Worm (Caenorhabditis elegans) whole organism, L1 larva: Measurements from ENCODE around the gene ssp-33.

Experiments
- C16A3.4 ChIP-seq: fragments of 150-350 bp; optimal IDR thresholded peaks from 2 replicates; lab custom pipeline; 2014; ENCODE audit warnings: missing biosample characterization, missing genetic modification characterization
- aly-2 ChIP-seq: fragments of 150-350 bp; optimal IDR thresholded peaks from 2 replicates; lab custom pipeline; 2014; ENCODE audit warnings: missing biosample characterization, missing genetic modification characterization
- ceh-82 ChIP-seq, 3 experiments: fragments of 150-350 bp in 1 of 3; sonication (generic microtip) in 2 of 3; optimal IDR thresholded peaks; 2 replicates each; lab custom pipeline; 2014 to 2017; ENCODE audit warnings: missing biosample characterization in 3 of 3, missing genetic modification characterization in 3 of 3
- ces-1 ChIP-seq: fragments of 150-350 bp; optimal IDR thresholded peaks from 2 replicates; lab custom pipeline; 2014; ENCODE audit warnings: missing biosample characterization, missing genetic modification reagents, missing genetic modification characterization
- jun-1 ChIP-seq: fragments of 150-350 bp; optimal IDR thresholded peaks from 2 replicates; lab custom pipeline; 2014; ENCODE audit warnings: missing biosample characterization, missing genetic modification reagents, missing genetic modification characterization
- lin-35 ChIP-seq, 2 experiments: fragments of 150-350 bp; optimal IDR thresholded peaks; 2 replicates each; lab custom pipeline; 2014; ENCODE audit warnings: missing biosample characterization in 2 of 2, missing genetic modification characterization in 2 of 2, missing genetic modification reagents in 2 of 2
- lsy-2 ChIP-seq, 2 experiments: fragments of 150-350 bp; optimal IDR thresholded peaks; 2 replicates each; lab custom pipeline; 2014; ENCODE audit warnings: missing biosample characterization in 2 of 2, missing genetic modification characterization in 2 of 2
- nhr-11 ChIP-seq: fragments of 150-350 bp; optimal IDR thresholded peaks from 2 replicates; lab custom pipeline; 2014; ENCODE audit warnings: missing biosample characterization, missing genetic modification characterization
- nhr-12 ChIP-seq: sonication (generic microtip); optimal IDR thresholded peaks from 2 replicates; lab custom pipeline; 2017; ENCODE audit warnings: missing biosample characterization, missing genetic modification characterization
- nhr-77 ChIP-seq: fragments of 150-350 bp; optimal IDR thresholded peaks from 2 replicates; lab custom pipeline; 2014; ENCODE audit warnings: missing biosample characterization, missing genetic modification characterization
- snpc-4 ChIP-seq: fragments of 150-350 bp; optimal IDR thresholded peaks from 2 replicates; lab custom pipeline; 2014; ENCODE audit warnings: missing biosample characterization, missing genetic modification characterization
- snu-23 ChIP-seq: sonication (generic microtip); optimal IDR thresholded peaks from 2 replicates; lab custom pipeline; 2016; ENCODE audit warnings: missing genetic modification characterization, missing compliant biosample characterization

ce11 chrV:14734187-14734765, 23.1 kb downstream of the ssp-33 start, which contains the start of gene unc-61:
- no peak for TF ChIP-seq nhr-12
- no peak for TF ChIP-seq nhr-77 (tag; lab: Kevin White, UChicago)
- TF ChIP-seq aly-2 (tag; lab: Kevin White, UChicago): no peak
- no peak for TF ChIP-seq ces-1 (GFP tag; lab: Kevin White, UChicago)
- TF ChIP-seq snpc-4: no peak
- peak in 1 of 2 experiments; percentile 63 for TF ChIP-seq lsy-2 (tag; optimal IDR thresholded peaks at IDR 0.05; lab: Kevin White, UChicago)
- TF ChIP-seq lin-35 (GFP tag; optimal IDR thresholded peaks at IDR 0.05; lab: Kevin White, UChicago): peak; percentile 84 to 93
- TF ChIP-seq snu-23 (GFP tag; lab: Kevin White, UChicago): peak; percentile 38
- TF ChIP-seq C16A3.4: peak; percentile 26
- TF ChIP-seq nhr-11 (tag; lab: Kevin White, UChicago): no peak
- peak in 1 of 3 experiments; percentile 49 for TF ChIP-seq ceh-82 (tag; optimal IDR thresholded peaks at IDR 0.05; lab: Kevin White, UChicago)
- no peak for TF ChIP-seq jun-1 (tag; lab: Kevin White, UChicago)
